Worm (Caenorhabditis elegans): ENCODE data around the gene srh-231.
"Not testable (repeated sequence)": the region's sequence is repeated elsewhere in the genome, so short reads cannot be mapped to it uniquely, and the experiment has no call there.

The srh-231 gene

ce11 chrV:7345494-7345893 lies 6.5 kb downstream of the srh-231 start, which contains the start of gene nhr-147:
TSS of gene nhr-147 (plus strand) at chrV:7345794.
- not testable (repeated sequence) for TF ChIP-seq scrt-1 (GFP tag; IDR thresholded peaks at IDR 0.05); tbx-37 (GFP tag; conservative IDR thresholded peaks at IDR 0.05); ets-7 (tag; optimal IDR thresholded peaks at IDR 0.05)

- no peak for TF ChIP-seq flt-1 (GFP tag; IDR thresholded peaks at IDR 0.05)
- no peak for TF ChIP-seq ceh-36 (tag; optimal IDR thresholded peaks at IDR 0.05)
- TF ChIP-seq aly-1 (tag; optimal IDR thresholded peaks at IDR 0.05): no peak
- no peak for TF ChIP-seq tbx-37 (GFP tag; conservative IDR thresholded peaks at IDR 0.05)
- no peak for TF ChIP-seq ama-1 (optimal IDR thresholded peaks at IDR 0.05)
- TF ChIP-seq pes-1 (GFP tag; IDR thresholded peaks at IDR 0.05): no peak
- no peak for TF ChIP-seq hmg-4 (GFP tag; optimal IDR thresholded peaks at IDR 0.05)
- no peak for TF ChIP-seq F13C5.2 (tag; optimal IDR thresholded peaks at IDR 0.05)
- TF ChIP-seq ceh-13 (GFP tag; optimal IDR thresholded peaks at IDR 0.05): no peak
- no peak for TF ChIP-seq hmbx-1 (tag; optimal IDR thresholded peaks at IDR 0.05)
- no peak for TF ChIP-seq ets-7 (tag; optimal IDR thresholded peaks at IDR 0.05)
- no peak for TF ChIP-seq tra-4 (tag; optimal IDR thresholded peaks at IDR 0.05)
- TF ChIP-seq scrt-1 (GFP tag; IDR thresholded peaks at IDR 0.05): no peak
- no peak for TF ChIP-seq hnd-1 (tag; optimal IDR thresholded peaks at IDR 0.05)
- no peak for TF ChIP-seq B0310.2 (tag; optimal IDR thresholded peaks at IDR 0.05)
- no peak for TF ChIP-seq tbx-11 (GFP tag; IDR thresholded peaks at IDR 0.05)
- TF ChIP-seq sea-1 (GFP tag; conservative IDR thresholded peaks at IDR 0.05): no peak
Observed at ce11 chrV:7343522-7343921, 8.5 kb downstream of the srh-231 start, which contains the start of gene srh-244. TSS of gene srh-244 (plus strand) at chrV:7343822.

ce11 chrV:7341942-7342341 lies 10.1 kb downstream of the srh-231 start, which contains the start of the genes nhr-263 and nhr-148:
TSS of gene nhr-263 (minus strand) at chrV:7342042.
TSS of gene nhr-148 (plus strand) at chrV:7342156.
- TF ChIP-seq tbx-37 (GFP tag; conservative IDR thresholded peaks at IDR 0.05): no peak
- no peak for TF ChIP-seq ets-7 (tag; optimal IDR thresholded peaks at IDR 0.05)
- TF ChIP-seq ceh-13 (GFP tag; optimal IDR thresholded peaks at IDR 0.05): no peak
- TF ChIP-seq aly-1 (tag; optimal IDR thresholded peaks at IDR 0.05): no peak
- no peak for TF ChIP-seq scrt-1 (GFP tag; IDR thresholded peaks at IDR 0.05)
- no peak for TF ChIP-seq tra-4 (tag; optimal IDR thresholded peaks at IDR 0.05)
- no peak for TF ChIP-seq tbx-11 (GFP tag; IDR thresholded peaks at IDR 0.05)
- no peak for TF ChIP-seq hmbx-1 (tag; optimal IDR thresholded peaks at IDR 0.05)
- TF ChIP-seq ceh-36 (tag; optimal IDR thresholded peaks at IDR 0.05): no peak
- no peak for TF ChIP-seq F13C5.2 (tag; optimal IDR thresholded peaks at IDR 0.05)
- TF ChIP-seq hmg-4 (GFP tag; optimal IDR thresholded peaks at IDR 0.05): no peak

ce11 chrV:7339831-7340230 lies 12.2 kb downstream of the srh-231 start, which contains the start of gene srh-187:
TSS of gene srh-187 (minus strand) at chrV:7339931.
- TF ChIP-seq aly-1 (tag; optimal IDR thresholded peaks at IDR 0.05): no peak
- no peak for TF ChIP-seq pes-1 (GFP tag; IDR thresholded peaks at IDR 0.05)
- no peak for TF ChIP-seq flt-1 (GFP tag; IDR thresholded peaks at IDR 0.05)
- TF ChIP-seq ceh-13 (GFP tag; optimal IDR thresholded peaks at IDR 0.05): no peak
- no peak for TF ChIP-seq F13C5.2 (tag; optimal IDR thresholded peaks at IDR 0.05)

ce11 chrV:7337218-7337617 lies 14.8 kb downstream of the srh-231 start, which contains the start of gene F10G2.7:
TSS of gene F10G2.7 (minus strand) at chrV:7337318.
- not testable (repeated sequence) for TF ChIP-seq pes-1 (GFP tag; IDR thresholded peaks at IDR 0.05); F13C5.2 (tag; optimal IDR thresholded peaks at IDR 0.05); aly-1 (tag; optimal IDR thresholded peaks at IDR 0.05)

- no peak for TF ChIP-seq pes-1 (GFP tag; IDR thresholded peaks at IDR 0.05)
- no peak for TF ChIP-seq ceh-13 (GFP tag; optimal IDR thresholded peaks at IDR 0.05)
- no peak for TF ChIP-seq scrt-1 (GFP tag; IDR thresholded peaks at IDR 0.05)
- no peak for TF ChIP-seq sea-1 (GFP tag; conservative IDR thresholded peaks at IDR 0.05)
- no peak for TF ChIP-seq ets-7 (tag; optimal IDR thresholded peaks at IDR 0.05)
- TF ChIP-seq tbx-11 (GFP tag; IDR thresholded peaks at IDR 0.05): no peak
- no peak for TF ChIP-seq hmbx-1 (tag; optimal IDR thresholded peaks at IDR 0.05)
- no peak for TF ChIP-seq aly-1 (tag; optimal IDR thresholded peaks at IDR 0.05)
- TF ChIP-seq ama-1 (optimal IDR thresholded peaks at IDR 0.05): no peak
Observed at ce11 chrV:7332253-7332652, 19.8 kb downstream of the srh-231 start, which contains the start of gene F10G2.1. TSS of gene F10G2.1 (plus strand) at chrV:7332553.

- TF ChIP-seq flt-1 (GFP tag; IDR thresholded peaks at IDR 0.05) (no peak), scrt-1 (GFP tag; IDR thresholded peaks at IDR 0.05) (no peak), B0310.2 (tag; optimal IDR thresholded peaks at IDR 0.05) (no peak), tra-4 (tag; optimal IDR thresholded peaks at IDR 0.05) (no peak), ama-1 (optimal IDR thresholded peaks at IDR 0.05) (no peak), hmg-4 (GFP tag; optimal IDR thresholded peaks at IDR 0.05) (no peak), sea-1 (GFP tag; conservative IDR thresholded peaks at IDR 0.05) (no peak), tbx-37 (GFP tag; conservative IDR thresholded peaks at IDR 0.05) (no peak)
Observed at ce11 chrV:7330868-7331267, 21.2 kb downstream of the srh-231 start, which contains the start of gene F10G2.2. TSS of gene F10G2.2 (plus strand) at chrV:7331168.

ce11 chrV:7328092-7328491 lies 23.9 kb downstream of the srh-231 start, which contains the start of gene clec-7:
TSS of gene clec-7 (plus strand) at chrV:7328392.
- no peak for TF ChIP-seq scrt-1 (GFP tag; IDR thresholded peaks at IDR 0.05)
- no peak for TF ChIP-seq aly-1 (tag; optimal IDR thresholded peaks at IDR 0.05)
- TF ChIP-seq pes-1 (GFP tag; IDR thresholded peaks at IDR 0.05): no peak
- no peak for TF ChIP-seq hmg-4 (GFP tag; optimal IDR thresholded peaks at IDR 0.05)
- TF ChIP-seq ceh-36 (tag; optimal IDR thresholded peaks at IDR 0.05): no peak
- TF ChIP-seq F13C5.2 (tag; optimal IDR thresholded peaks at IDR 0.05): no peak
- TF ChIP-seq ets-7 (tag; optimal IDR thresholded peaks at IDR 0.05): no peak
- no peak for TF ChIP-seq tbx-37 (GFP tag; conservative IDR thresholded peaks at IDR 0.05)
- TF ChIP-seq tra-4 (tag; optimal IDR thresholded peaks at IDR 0.05): no peak
- TF ChIP-seq sea-1 (GFP tag; conservative IDR thresholded peaks at IDR 0.05): no peak
- TF ChIP-seq hmbx-1 (tag; optimal IDR thresholded peaks at IDR 0.05): no peak
- TF ChIP-seq ceh-13 (GFP tag; optimal IDR thresholded peaks at IDR 0.05): no peak
- no peak for TF ChIP-seq hnd-1 (tag; optimal IDR thresholded peaks at IDR 0.05)
- no peak for TF ChIP-seq B0310.2 (tag; optimal IDR thresholded peaks at IDR 0.05)
- TF ChIP-seq flt-1 (GFP tag; IDR thresholded peaks at IDR 0.05): no peak
- TF ChIP-seq ama-1 (optimal IDR thresholded peaks at IDR 0.05): no peak
- no peak for TF ChIP-seq tbx-11 (GFP tag; IDR thresholded peaks at IDR 0.05)
